Fruit fly (Drosophila melanogaster) whole organism: Measurements from ENCODE around the gene RIOK2.

Experiments used
- CG8478 ChIP-seq: fragments of >200 bp; optimal IDR thresholded peaks from 2 replicates; lab custom pipeline; 2018; ENCODE audit warnings: inconsistent platforms
- EcR ChIP-seq, 2 experiments: fragments of >200 bp; optimal IDR thresholded peaks; 2 replicates each; lab custom pipeline; 2017; ENCODE audit warnings: missing biosample characterization in 2 of 2, missing genetic modification characterization in 2 of 2, missing genetic modification reagents in 2 of 2

- TF ChIP-seq CG8478 (lab: Kevin White, UChicago) (no peak), EcR (GFP tag; optimal IDR thresholded peaks at IDR 0.05; lab: Kevin White, UChicago) (no peak)
These were observed 46.9 kb downstream of the RIOK2 start for dm6 chr3R:25312583-25312982.
